Worm (Caenorhabditis elegans) whole organism, L4 larva: ENCODE measurements around the gene F49H12.3.
A peak's percentile ranks its signal among the peaks of the same experiment; 100 is the strongest.

Experiments used
- F26F4.8 ChIP-seq: fragments of 200-800 bp; sonication (Bioruptor generic); conservative IDR thresholded peaks from 2 replicates; pipeline ENCODE4 v1.3.6; 2022; ENCODE audit warnings: missing genetic modification characterization, missing compliant biosample characterization
- R02D3.7 ChIP-seq: fragments of 150-350 bp; sonication (generic microtip); optimal IDR thresholded peaks from 3 replicates; lab custom pipeline; 2014; ENCODE audit warnings: missing biosample characterization, missing genetic modification characterization
- T20F7.1 ChIP-seq: fragments of 200-800 bp; sonication (Bioruptor generic); optimal IDR thresholded peaks from 2 replicates; lab custom pipeline; 2018; ENCODE audit warnings: mild to moderate bottlenecking, missing genetic modification characterization, missing compliant biosample characterization
- T26A8.4 ChIP-seq: fragments of 200-800 bp; sonication (Bioruptor generic); IDR thresholded peaks from 2 replicates; pipeline ENCODE4 v1.3.6; 2022; ENCODE audit warnings: missing genetic modification characterization, missing compliant biosample characterization
- Y105C5A.15 ChIP-seq: fragments of 200-800 bp; sonication (Bioruptor generic); IDR thresholded peaks from 2 replicates; pipeline ENCODE4 v1.3.6; 2022; ENCODE audit warnings: missing genetic modification characterization, missing compliant biosample characterization
- Y48G9A.11 ChIP-seq: fragments of 200-800 bp; sonication (Bioruptor generic); IDR thresholded peaks from 2 replicates; pipeline ENCODE4 v1.3.6; 2022; ENCODE audit warnings: missing genetic modification reagents, missing genetic modification characterization, missing compliant biosample characterization
- Y5F2A.4 ChIP-seq: fragments of 200-800 bp; sonication (Bioruptor generic); optimal IDR thresholded peaks from 2 replicates; lab custom pipeline; 2018; ENCODE audit warnings: mild to moderate bottlenecking, missing genetic modification characterization, missing compliant biosample characterization
- ZK337.2 ChIP-seq: fragments of 200-800 bp; sonication (Bioruptor generic); IDR thresholded peaks from 2 replicates; pipeline ENCODE4 v1.3.6; 2022; ENCODE audit warnings: missing genetic modification reagents, missing genetic modification characterization, missing compliant biosample characterization
- attf-4 ChIP-seq: sonication (generic microtip); optimal IDR thresholded peaks from 3 replicates; lab custom pipeline; 2017; ENCODE audit warnings: missing biosample characterization, missing genetic modification characterization
- ceh-20 ChIP-seq: fragments of 200-800 bp; sonication (Bioruptor generic); IDR thresholded peaks from 2 replicates; pipeline ENCODE4 v1.3.6; 2022; ENCODE audit warnings: missing genetic modification reagents, missing genetic modification characterization, missing compliant biosample characterization
- ceh-44 ChIP-seq: fragments of 200-800 bp; sonication (Bioruptor generic); IDR thresholded peaks from 2 replicates; pipeline ENCODE4 v1.3.6; 2022; ENCODE audit warnings: missing genetic modification reagents, missing genetic modification characterization, missing compliant biosample characterization
- ceh-82 ChIP-seq: sonication (generic microtip); optimal IDR thresholded peaks from 2 replicates; lab custom pipeline; 2017; ENCODE audit warnings: missing biosample characterization, missing genetic modification characterization
- cey-2 ChIP-seq: sonication (generic microtip); optimal IDR thresholded peaks from 3 replicates; lab custom pipeline; 2017; ENCODE audit warnings: missing genetic modification characterization, mild to moderate bottlenecking, missing compliant biosample characterization, antibody characterized with exemption, borderline replicate concordance; ENCODE audit not compliant: insufficient read depth
- ctbp-1 ChIP-seq: fragments of 200-800 bp; sonication (Bioruptor generic); IDR thresholded peaks from 2 replicates; pipeline ENCODE4 v1.3.6; 2022; ENCODE audit warnings: missing genetic modification reagents, missing genetic modification characterization, missing compliant biosample characterization
- daf-19 ChIP-seq: fragments of 200-800 bp; sonication (Bioruptor generic); conservative IDR thresholded peaks from 2 replicates; pipeline ENCODE4 v1.3.6; 2022; ENCODE audit warnings: missing genetic modification characterization, missing compliant biosample characterization
- dpl-1 ChIP-seq: fragments of 150-350 bp; optimal IDR thresholded peaks from 2 replicates; lab custom pipeline; 2014; ENCODE audit warnings: missing biosample characterization, missing genetic modification reagents, missing genetic modification characterization
- dve-1 ChIP-seq: sonication (generic microtip); optimal IDR thresholded peaks from 2 replicates; lab custom pipeline; 2017; ENCODE audit warnings: antibody characterized with exemption, mild to moderate bottlenecking, missing genetic modification characterization, missing compliant biosample characterization; ENCODE audit not compliant: insufficient read depth
- gei-8 ChIP-seq: fragments of 200-800 bp; sonication (Bioruptor generic); optimal IDR thresholded peaks from 2 replicates; lab custom pipeline; 2018; ENCODE audit warnings: mild to moderate bottlenecking, missing genetic modification characterization, missing compliant biosample characterization
- jun-1 ChIP-seq: fragments of 150-350 bp; optimal IDR thresholded peaks from 2 replicates; lab custom pipeline; 2014; ENCODE audit warnings: missing biosample characterization, missing genetic modification reagents, missing genetic modification characterization
- lim-7 ChIP-seq: fragments of 200-800 bp; sonication (Bioruptor generic); IDR thresholded peaks from 2 replicates; pipeline ENCODE4 v1.3.6; 2022; ENCODE audit warnings: missing genetic modification characterization, missing compliant biosample characterization
- lin-1 ChIP-seq: fragments of 200-800 bp; sonication (Bioruptor generic); IDR thresholded peaks from 2 replicates; pipeline ENCODE4 v1.3.6; 2022; ENCODE audit warnings: missing genetic modification reagents, missing genetic modification characterization, missing compliant biosample characterization
- lin-29 ChIP-seq: fragments of 200-800 bp; sonication (Bioruptor generic); IDR thresholded peaks from 2 replicates; pipeline ENCODE4 v1.3.6; 2022; ENCODE audit warnings: missing genetic modification reagents, missing genetic modification characterization, missing compliant biosample characterization
- lin-38 ChIP-seq: fragments of 200-800 bp; sonication (Bioruptor generic); IDR thresholded peaks from 2 replicates; pipeline ENCODE4 v1.3.6; 2022; ENCODE audit warnings: missing genetic modification reagents, missing genetic modification characterization, missing compliant biosample characterization
- madf-5 ChIP-seq, 2 experiments: fragments of 200-800 bp; sonication (Bioruptor generic); IDR thresholded peaks; 2 replicates each; pipeline ENCODE4 v1.3.6; 2022; ENCODE audit warnings: missing compliant biosample characterization in 2 of 2, missing genetic modification characterization in 2 of 2
- madf-9 ChIP-seq: fragments of 200-800 bp; sonication (Bioruptor generic); conservative IDR thresholded peaks from 2 replicates; pipeline ENCODE4 v1.3.6; 2022; ENCODE audit warnings: missing genetic modification reagents, missing genetic modification characterization, missing compliant biosample characterization
- mdl-1 ChIP-seq, 2 experiments: fragments of 150-350 bp in 1 of 2; sonication (generic microtip) in 1 of 2; optimal IDR thresholded peaks; 2 replicates each; lab custom pipeline; 2014 to 2017; ENCODE audit warnings: missing biosample characterization in 2 of 2, missing genetic modification characterization in 2 of 2
- mxl-2 ChIP-seq: fragments of 200-800 bp; sonication (Bioruptor generic); conservative IDR thresholded peaks from 2 replicates; pipeline ENCODE4 v1.3.6; 2022; ENCODE audit warnings: missing genetic modification reagents, missing genetic modification characterization, missing compliant biosample characterization
- nhr-102 ChIP-seq: sonication (generic microtip); optimal IDR thresholded peaks from 2 replicates; lab custom pipeline; 2016; ENCODE audit warnings: mild to moderate bottlenecking, missing genetic modification characterization, moderate library complexity, missing compliant biosample characterization
- nhr-237 ChIP-seq: sonication (generic microtip); optimal IDR thresholded peaks from 2 replicates; lab custom pipeline; 2017; ENCODE audit warnings: missing biosample characterization, missing genetic modification characterization
- nhr-25 ChIP-seq: sonication (generic microtip); optimal IDR thresholded peaks from 2 replicates; lab custom pipeline; 2017; ENCODE audit warnings: missing genetic modification characterization, mild to moderate bottlenecking, missing compliant biosample characterization, antibody characterized with exemption, moderate library complexity, borderline replicate concordance; ENCODE audit not compliant: insufficient read depth
- nhr-28 ChIP-seq: fragments of 150-350 bp; optimal IDR thresholded peaks from 2 replicates; lab custom pipeline; 2014; ENCODE audit warnings: missing biosample characterization, missing genetic modification characterization
- nhr-42 ChIP-seq: fragments of 200-800 bp; sonication (Bioruptor generic); IDR thresholded peaks from 2 replicates; pipeline ENCODE4 v1.3.6; 2022; ENCODE audit warnings: missing genetic modification characterization, missing compliant biosample characterization
- nhr-48 ChIP-seq: sonication (generic microtip); optimal IDR thresholded peaks from 2 replicates; lab custom pipeline; 2016; ENCODE audit warnings: mild to moderate bottlenecking, missing genetic modification characterization, missing compliant biosample characterization
- nhr-6 ChIP-seq: fragments of 150-350 bp; optimal IDR thresholded peaks from 2 replicates; lab custom pipeline; 2014; ENCODE audit warnings: missing biosample characterization, missing genetic modification characterization
- nhr-76 ChIP-seq: fragments of 150-350 bp; optimal IDR thresholded peaks from 2 replicates; lab custom pipeline; 2014; ENCODE audit warnings: missing biosample characterization, missing genetic modification characterization
- nhr-77 ChIP-seq: fragments of 150-350 bp; optimal IDR thresholded peaks from 2 replicates; lab custom pipeline; 2014; ENCODE audit warnings: missing biosample characterization, missing genetic modification characterization
- pha-4 ChIP-seq, 2 experiments: fragments of 150-350 bp in 1 of 2; fragments of 200-800 bp in 1 of 2; sonication (Bioruptor generic) in 1 of 2; IDR thresholded peaks in 1 of 2; optimal IDR thresholded peaks in 1 of 2; 2 replicates each; pipeline versions ENCODE4 v1.3.6 to Lab custom; 2014 to 2022; ENCODE audit warnings: missing genetic modification characterization in 2 of 2, missing genetic modification reagents in 2 of 2, missing biosample characterization in 1 of 2, missing compliant biosample characterization in 1 of 2
- php-3 ChIP-seq: fragments of 200-800 bp; sonication (Bioruptor generic); IDR thresholded peaks from 2 replicates; pipeline ENCODE4 v1.3.6; 2022; ENCODE audit warnings: missing genetic modification reagents, missing genetic modification characterization, missing compliant biosample characterization
- set-16 ChIP-seq: fragments of 200-800 bp; sonication (Bioruptor generic); IDR thresholded peaks from 2 replicates; pipeline ENCODE4 v1.3.6; 2022; ENCODE audit warnings: missing genetic modification reagents, missing genetic modification characterization, missing compliant biosample characterization
- spr-1 ChIP-seq: sonication (generic microtip); optimal IDR thresholded peaks from 2 replicates; lab custom pipeline; 2016; ENCODE audit warnings: mild to moderate bottlenecking, missing genetic modification characterization, missing compliant biosample characterization
- spr-3 ChIP-seq: fragments of 200-800 bp; sonication (Bioruptor generic); optimal IDR thresholded peaks from 2 replicates; lab custom pipeline; 2018; ENCODE audit warnings: mild to moderate bottlenecking, missing genetic modification characterization, missing compliant biosample characterization
- tag-97 ChIP-seq: fragments of 200-800 bp; sonication (Bioruptor generic); IDR thresholded peaks from 2 replicates; pipeline ENCODE4 v1.3.6; 2022; ENCODE audit warnings: missing genetic modification characterization, missing compliant biosample characterization
- tra-1 ChIP-seq: fragments of 200-800 bp; sonication (Bioruptor generic); IDR thresholded peaks from 2 replicates; pipeline ENCODE4 v1.3.6; 2022; ENCODE audit warnings: missing genetic modification reagents, missing genetic modification characterization, missing compliant biosample characterization
- unc-62 ChIP-seq, 3 experiments: fragments of 150-350 bp in 1 of 3; sonication (generic microtip); optimal IDR thresholded peaks in 2 of 3; peaks in 1 of 3; 1 replicate in 1 of 3; 2 replicates in 2 of 3; lab custom pipeline; 2014 to 2017; ENCODE audit warnings: missing biosample characterization in 3 of 3, missing genetic modification characterization in 3 of 3, missing genetic modification reagents in 3 of 3, missing genotype in 1 of 3
- vab-7 ChIP-seq: fragments of 200-800 bp; sonication (Bioruptor generic); IDR thresholded peaks from 2 replicates; pipeline ENCODE4 v1.3.6; 2022; ENCODE audit warnings: missing genetic modification reagents, missing genetic modification characterization, missing compliant biosample characterization
- zfp-3 ChIP-seq: fragments of 200-800 bp; sonication (Bioruptor generic); conservative IDR thresholded peaks from 2 replicates; pipeline ENCODE4 v1.3.6; 2022; ENCODE audit warnings: missing genetic modification reagents, missing genetic modification characterization, missing compliant biosample characterization
- zip-2 ChIP-seq: fragments of 150-350 bp; optimal IDR thresholded peaks from 2 replicates; lab custom pipeline; 2014; ENCODE audit warnings: missing biosample characterization, missing genetic modification characterization
- ztf-11 ChIP-seq: fragments of 150-350 bp; optimal IDR thresholded peaks from 2 replicates; lab custom pipeline; 2014; ENCODE audit warnings: missing biosample characterization, missing genetic modification characterization

F49H12.3 gene

ce11 chrX:2071392-2072001 lies 12.7 kb upstream of the F49H12.3 start (continued):
- TF ChIP-seq mdl-1 (tag; optimal IDR thresholded peaks at IDR 0.05; lab: Kevin White, UChicago) (peak; percentile 65 to 79), ceh-44 (GFP tag; lab: Robert Waterston, UW) (no peak), nhr-42 (GFP tag; lab: Robert Waterston, UW) (peak; percentile 63; the same call in 1 of the 2 replicates), nhr-237 (tag; lab: Kevin White, UChicago) (no peak), unc-62 (GFP tag; optimal IDR thresholded peaks at IDR 0.05 in 1 of 2; lab: Kevin White, UChicago) (no peak), unc-62 (tag; optimal IDR thresholded peaks at IDR 0.05; lab: Kevin White, UChicago) (no peak), nhr-28 (peak; percentile 42), spr-1 (tag; lab: Kevin White, UChicago) (no peak), nhr-6 (peak; percentile 17), ztf-11 (tag; lab: Kevin White, UChicago) (no peak), pha-4 (GFP tag; IDR thresholded peaks at IDR 0.05; lab: Robert Waterston, UW) (no peak), pha-4 (tag; optimal IDR thresholded peaks at IDR 0.05; lab: Kevin White, UChicago) (peak; percentile 25), madf-9 (GFP tag; lab: Robert Waterston, UW) (no peak), tag-97 (no peak), lim-7 (GFP tag; lab: Robert Waterston, UW) (no peak), gei-8 (GFP tag; lab: Kevin White, UChicago) (no peak), Y105C5A.15 (GFP tag; lab: Robert Waterston, UW) (no peak), php-3 (GFP tag; lab: Robert Waterston, UW) (peak; percentile 55; the same call in 1 of the 2 replicates), jun-1 (no peak), mxl-2 (GFP tag; lab: Robert Waterston, UW) (no peak), dve-1 (peak; percentile 25), Y48G9A.11 (no peak), spr-3 (GFP tag; lab: Kevin White, UChicago) (no peak), lin-29 (GFP tag; lab: Robert Waterston, UW) (no peak), cey-2 (tag; lab: Kevin White, UChicago) (no peak), nhr-25 (tag; lab: Kevin White, UChicago) (peak; percentile 58), ctbp-1 (GFP tag; lab: Robert Waterston, UW) (no peak), F26F4.8 (no peak), dpl-1 (peak; percentile 40), nhr-48 (peak; percentile 34), ZK337.2 (GFP tag; lab: Robert Waterston, UW) (no peak), T20F7.1 (GFP tag; lab: Kevin White, UChicago) (peak; percentile 40), tra-1 (GFP tag; lab: Robert Waterston, UW) (0 out of 2 replicates have a peak, but pooled peaks have one; percentile 57), lin-1 (GFP tag; lab: Robert Waterston, UW) (no peak), R02D3.7 (no peak), set-16 (GFP tag; lab: Robert Waterston, UW) (peak; percentile 59), ceh-82 (no peak), T26A8.4 (no peak), ceh-20 (GFP tag; lab: Robert Waterston, UW) (peak; percentile 64), daf-19 (no peak), nhr-76 (tag; lab: Kevin White, UChicago) (no peak), attf-4 (tag; lab: Kevin White, UChicago) (no peak), nhr-77 (tag; lab: Kevin White, UChicago) (no peak), lin-38 (GFP tag; lab: Robert Waterston, UW) (no peak), vab-7 (GFP tag; lab: Robert Waterston, UW) (0 out of 2 replicates have a peak, but pooled peaks have one; percentile 9), zip-2 (no peak), nhr-102 (no peak), Y5F2A.4 (GFP tag; lab: Kevin White, UChicago) (no peak), zfp-3 (GFP tag; lab: Robert Waterston, UW) (no peak), madf-5 (GFP tag; IDR thresholded peaks at IDR 0.05; lab: Robert Waterston, UW) (no peak)
